Worm (Caenorhabditis elegans) whole organism, L4 larva: Measurements from ENCODE around the gene fli-1.

ENCODE experiments used
- D1046.2 ChIP-seq: fragments of 200-800 bp; sonication (Bioruptor generic); IDR thresholded peaks from 2 replicates; pipeline ENCODE4 v1.3.6; 2022; ENCODE audit warnings: missing genetic modification characterization, missing compliant biosample characterization
- F26F4.8 ChIP-seq: fragments of 200-800 bp; sonication (Bioruptor generic); conservative IDR thresholded peaks from 2 replicates; pipeline ENCODE4 v1.3.6; 2022; ENCODE audit warnings: missing genetic modification characterization, missing compliant biosample characterization
- F37D6.2 ChIP-seq: sonication (generic microtip); optimal IDR thresholded peaks from 2 replicates; lab custom pipeline; 2016; ENCODE audit warnings: mild to moderate bottlenecking, missing genetic modification characterization, missing compliant biosample characterization
- R02D3.7 ChIP-seq: fragments of 150-350 bp; sonication (generic microtip); optimal IDR thresholded peaks from 3 replicates; lab custom pipeline; 2014; ENCODE audit warnings: missing biosample characterization, missing genetic modification characterization
- Y105C5A.15 ChIP-seq: fragments of 200-800 bp; sonication (Bioruptor generic); IDR thresholded peaks from 2 replicates; pipeline ENCODE4 v1.3.6; 2022; ENCODE audit warnings: missing genetic modification characterization, missing compliant biosample characterization
- attf-4 ChIP-seq: sonication (generic microtip); optimal IDR thresholded peaks from 3 replicates; lab custom pipeline; 2017; ENCODE audit warnings: missing biosample characterization, missing genetic modification characterization
- ceh-20 ChIP-seq: fragments of 200-800 bp; sonication (Bioruptor generic); IDR thresholded peaks from 2 replicates; pipeline ENCODE4 v1.3.6; 2022; ENCODE audit warnings: missing genetic modification reagents, missing genetic modification characterization, missing compliant biosample characterization
- ceh-32 ChIP-seq: sonication (generic microtip); optimal IDR thresholded peaks from 2 replicates; lab custom pipeline; 2016; ENCODE audit warnings: mild to moderate bottlenecking, missing genetic modification characterization, missing compliant biosample characterization; ENCODE audit not compliant: poor library complexity
- ceh-44 ChIP-seq: fragments of 200-800 bp; sonication (Bioruptor generic); IDR thresholded peaks from 2 replicates; pipeline ENCODE4 v1.3.6; 2022; ENCODE audit warnings: missing genetic modification reagents, missing genetic modification characterization, missing compliant biosample characterization
- ceh-62 ChIP-seq: sonication (generic microtip); optimal IDR thresholded peaks from 2 replicates; lab custom pipeline; 2017; ENCODE audit warnings: missing biosample characterization, missing genetic modification characterization
- cey-2 ChIP-seq: sonication (generic microtip); optimal IDR thresholded peaks from 3 replicates; lab custom pipeline; 2017; ENCODE audit warnings: missing genetic modification characterization, mild to moderate bottlenecking, missing compliant biosample characterization, antibody characterized with exemption, borderline replicate concordance; ENCODE audit not compliant: insufficient read depth
- ctbp-1 ChIP-seq: fragments of 200-800 bp; sonication (Bioruptor generic); IDR thresholded peaks from 2 replicates; pipeline ENCODE4 v1.3.6; 2022; ENCODE audit warnings: missing genetic modification reagents, missing genetic modification characterization, missing compliant biosample characterization
- daf-8 ChIP-seq: fragments of 200-800 bp; sonication (Bioruptor generic); IDR thresholded peaks from 2 replicates; pipeline ENCODE4 v1.3.6; 2022; ENCODE audit warnings: missing genetic modification characterization, missing compliant biosample characterization
- dmd-6 ChIP-seq: fragments of 200-800 bp; sonication (Bioruptor generic); IDR thresholded peaks from 2 replicates; pipeline ENCODE4 v1.3.6; 2022; ENCODE audit warnings: missing genetic modification reagents, missing genetic modification characterization, missing compliant biosample characterization
- dpl-1 ChIP-seq: fragments of 150-350 bp; optimal IDR thresholded peaks from 2 replicates; lab custom pipeline; 2014; ENCODE audit warnings: missing biosample characterization, missing genetic modification reagents, missing genetic modification characterization
- egl-27 ChIP-seq: sonication (generic microtip); optimal IDR thresholded peaks from 3 replicates; lab custom pipeline; 2017; ENCODE audit warnings: missing biosample characterization, missing genetic modification reagents, missing genetic modification characterization
- fos-1 ChIP-seq: fragments of 150-350 bp; optimal IDR thresholded peaks from 2 replicates; lab custom pipeline; 2014; ENCODE audit warnings: missing biosample characterization, missing genetic modification characterization
- hlh-11 ChIP-seq: fragments of 200-800 bp; sonication (Bioruptor generic); optimal IDR thresholded peaks from 2 replicates; lab custom pipeline; 2018; ENCODE audit warnings: mild to moderate bottlenecking, missing genetic modification characterization, missing compliant biosample characterization
- hlh-30 ChIP-seq: sonication (generic microtip); optimal IDR thresholded peaks from 2 replicates; lab custom pipeline; 2017; ENCODE audit warnings: antibody characterized with exemption, mild to moderate bottlenecking, missing genetic modification characterization, missing compliant biosample characterization; ENCODE audit not compliant: insufficient read depth
- lin-13 ChIP-seq: fragments of 150-350 bp; optimal IDR thresholded peaks from 2 replicates; lab custom pipeline; 2014; ENCODE audit warnings: missing biosample characterization, missing genetic modification reagents, missing genetic modification characterization
- lin-29 ChIP-seq: fragments of 200-800 bp; sonication (Bioruptor generic); IDR thresholded peaks from 2 replicates; pipeline ENCODE4 v1.3.6; 2022; ENCODE audit warnings: missing genetic modification reagents, missing genetic modification characterization, missing compliant biosample characterization
- lin-38 ChIP-seq: fragments of 200-800 bp; sonication (Bioruptor generic); IDR thresholded peaks from 2 replicates; pipeline ENCODE4 v1.3.6; 2022; ENCODE audit warnings: missing genetic modification reagents, missing genetic modification characterization, missing compliant biosample characterization
- madf-5 ChIP-seq, 2 experiments: fragments of 200-800 bp; sonication (Bioruptor generic); IDR thresholded peaks; 2 replicates each; pipeline ENCODE4 v1.3.6; 2022; ENCODE audit warnings: missing compliant biosample characterization in 2 of 2, missing genetic modification characterization in 2 of 2
- madf-9 ChIP-seq: fragments of 200-800 bp; sonication (Bioruptor generic); conservative IDR thresholded peaks from 2 replicates; pipeline ENCODE4 v1.3.6; 2022; ENCODE audit warnings: missing genetic modification reagents, missing genetic modification characterization, missing compliant biosample characterization
- mep-1 ChIP-seq: fragments of 150-350 bp; sonication (generic microtip); optimal IDR thresholded peaks from 3 replicates; lab custom pipeline; 2014; ENCODE audit warnings: missing biosample characterization, missing genetic modification characterization
- nhr-11 ChIP-seq: fragments of 150-350 bp; optimal IDR thresholded peaks from 2 replicates; lab custom pipeline; 2014; ENCODE audit warnings: missing biosample characterization, missing genetic modification characterization
- nhr-237 ChIP-seq: sonication (generic microtip); optimal IDR thresholded peaks from 2 replicates; lab custom pipeline; 2017; ENCODE audit warnings: missing biosample characterization, missing genetic modification characterization
- nhr-76 ChIP-seq: fragments of 150-350 bp; optimal IDR thresholded peaks from 2 replicates; lab custom pipeline; 2014; ENCODE audit warnings: missing biosample characterization, missing genetic modification characterization
- pha-4 ChIP-seq, 2 experiments: fragments of 150-350 bp in 1 of 2; fragments of 200-800 bp in 1 of 2; sonication (Bioruptor generic) in 1 of 2; IDR thresholded peaks in 1 of 2; optimal IDR thresholded peaks in 1 of 2; 2 replicates each; pipeline versions ENCODE4 v1.3.6 to Lab custom; 2014 to 2022; ENCODE audit warnings: missing genetic modification characterization in 2 of 2, missing genetic modification reagents in 2 of 2, missing biosample characterization in 1 of 2, missing compliant biosample characterization in 1 of 2
- zfp-3 ChIP-seq: fragments of 200-800 bp; sonication (Bioruptor generic); conservative IDR thresholded peaks from 2 replicates; pipeline ENCODE4 v1.3.6; 2022; ENCODE audit warnings: missing genetic modification reagents, missing genetic modification characterization, missing compliant biosample characterization
- zip-11 ChIP-seq: fragments of 200-800 bp; sonication (Bioruptor generic); IDR thresholded peaks from 2 replicates; pipeline ENCODE4 v1.3.6; 2022; ENCODE audit warnings: missing genetic modification characterization, missing compliant biosample characterization

The fli-1 gene

ce11 chrIII:8630833-8631232, 52.7 kb downstream of the fli-1 start, which contains the start of gene dnj-10 (continued):
- TF ChIP-seq lin-29 (no peak), Y105C5A.15 (GFP tag; lab: Robert Waterston, UW) (no peak), nhr-76 (tag; lab: Kevin White, UChicago) (no peak), F37D6.2 (tag; lab: Kevin White, UChicago) (no peak), D1046.2 (GFP tag; lab: Robert Waterston, UW) (no peak), ctbp-1 (GFP tag; lab: Robert Waterston, UW) (0 out of 2 replicates have a peak, but pooled peaks have one; percentile 27), cey-2 (tag; lab: Kevin White, UChicago) (no peak), egl-27 (tag; lab: Kevin White, UChicago) (no peak), lin-38 (GFP tag; lab: Robert Waterston, UW) (peak; percentile 70), madf-5 (GFP tag; IDR thresholded peaks at IDR 0.05; lab: Robert Waterston, UW) (no peak), nhr-11 (tag; lab: Kevin White, UChicago) (no peak), pha-4 (GFP tag; IDR thresholded peaks at IDR 0.05; lab: Robert Waterston, UW) (no peak), pha-4 (tag; optimal IDR thresholded peaks at IDR 0.05; lab: Kevin White, UChicago) (peak; percentile 61), hlh-30 (tag; lab: Kevin White, UChicago) (peak; percentile 18), daf-8 (GFP tag; lab: Robert Waterston, UW) (no peak), mep-1 (no peak), ceh-20 (GFP tag; lab: Robert Waterston, UW) (no peak), dpl-1 (GFP tag; lab: Kevin White, UChicago) (peak; percentile 92), ceh-32 (tag; lab: Kevin White, UChicago) (no peak), fos-1 (tag; lab: Kevin White, UChicago) (no peak), hlh-11 (tag; lab: Kevin White, UChicago) (no peak), attf-4 (no peak), dmd-6 (no peak), nhr-237 (tag; lab: Kevin White, UChicago) (no peak), zfp-3 (GFP tag; lab: Robert Waterston, UW) (no peak), zip-11 (no peak), F26F4.8 (GFP tag; lab: Robert Waterston, UW) (no peak), lin-13 (GFP tag; lab: Kevin White, UChicago) (no peak), ceh-62 (tag; lab: Kevin White, UChicago) (no peak), R02D3.7 (tag; lab: Kevin White, UChicago) (no peak), ceh-44 (GFP tag; lab: Robert Waterston, UW) (no peak)

ce11 chrIII:8628405-8628982, 55.0 kb downstream of the fli-1 start, which contains the start of the genes polk-1 and gpr-1:
Gene polk-1, minus strand, starts transcription at chrIII:8628590.
Gene gpr-1, plus strand, starts transcription at chrIII:8628932.
- no peak for TF ChIP-seq fos-1 (tag; lab: Kevin White, UChicago)
- peak; percentile 72 for TF ChIP-seq dpl-1 (GFP tag; lab: Kevin White, UChicago)
- TF ChIP-seq lin-38 (GFP tag; lab: Robert Waterston, UW) = peak; percentile 54
- TF ChIP-seq lin-13 (GFP tag; lab: Kevin White, UChicago) = peak; percentile 3
- TF ChIP-seq madf-9 (GFP tag; lab: Robert Waterston, UW) = no peak
